Worm (Caenorhabditis elegans): Measurements from ENCODE around the gene C18D11.9.

The C18D11.9 gene

DNA sequence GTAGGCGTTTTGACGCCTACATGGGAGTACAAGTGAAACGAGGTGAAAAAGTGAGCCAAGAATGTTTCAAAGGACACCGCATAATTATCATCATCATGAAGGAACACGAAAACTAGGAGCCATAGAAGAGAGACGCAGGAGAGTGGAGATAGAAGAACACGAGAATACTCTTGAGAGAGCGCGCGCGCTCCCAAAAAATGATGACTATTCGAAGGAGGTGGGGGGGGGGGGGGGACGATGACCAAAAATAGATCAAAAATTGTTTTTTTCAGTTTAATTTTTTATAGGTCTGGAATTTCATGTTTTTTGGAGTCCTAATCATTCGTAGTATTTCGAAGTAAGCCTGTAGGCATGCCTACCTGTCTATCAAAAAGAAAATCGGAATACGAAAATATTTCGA, 27.8 kb downstream of the C18D11.9 start:
- TF ChIP-seq unc-62 (GFP tag; optimal IDR thresholded peaks at IDR 0.05) = no peak

DNA sequence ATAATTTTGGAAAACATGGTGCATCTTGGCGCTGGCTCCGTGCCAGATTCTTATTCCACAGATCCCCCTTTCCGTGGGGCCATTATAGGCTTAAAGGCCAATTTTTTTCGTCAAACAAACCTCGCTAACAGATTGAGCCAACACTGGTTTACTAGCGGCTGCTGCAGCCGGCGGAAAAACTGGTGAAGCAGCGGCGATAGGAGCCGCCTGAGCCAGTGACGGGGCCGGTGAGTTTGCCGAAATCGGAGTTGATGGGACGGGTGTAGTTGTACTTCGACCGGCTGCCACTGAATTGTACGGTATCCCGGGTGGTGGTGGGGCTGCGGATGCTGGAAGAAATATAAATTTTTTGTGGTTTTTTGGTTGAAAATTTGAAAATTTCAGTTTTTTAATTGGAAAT, 32.8 kb downstream of the C18D11.9 start:
- TF ChIP-seq unc-62 (GFP tag; optimal IDR thresholded peaks at IDR 0.05) = no peak

DNA sequence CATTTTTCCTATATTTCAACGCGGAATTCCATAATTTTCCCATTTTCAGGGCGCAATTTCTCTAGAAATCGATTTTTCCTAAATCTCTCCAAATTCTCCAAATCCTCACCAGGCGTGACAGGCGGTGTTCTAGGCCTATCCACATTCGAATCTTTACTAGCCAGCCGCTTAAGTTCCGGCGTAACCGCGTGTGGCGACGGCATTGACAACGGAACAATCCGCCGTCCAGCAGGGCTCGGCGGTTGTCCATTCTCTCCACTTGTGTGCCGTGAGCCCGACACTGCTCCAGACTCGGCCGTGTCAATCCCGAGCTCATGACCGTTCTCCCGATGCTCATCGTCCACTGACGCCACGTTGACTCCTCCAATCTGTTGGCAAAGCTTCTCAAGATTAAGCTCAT, 34.1 kb downstream of the C18D11.9 start:
- TF ChIP-seq unc-62 (GFP tag; optimal IDR thresholded peaks at IDR 0.05) = no peak

DNA sequence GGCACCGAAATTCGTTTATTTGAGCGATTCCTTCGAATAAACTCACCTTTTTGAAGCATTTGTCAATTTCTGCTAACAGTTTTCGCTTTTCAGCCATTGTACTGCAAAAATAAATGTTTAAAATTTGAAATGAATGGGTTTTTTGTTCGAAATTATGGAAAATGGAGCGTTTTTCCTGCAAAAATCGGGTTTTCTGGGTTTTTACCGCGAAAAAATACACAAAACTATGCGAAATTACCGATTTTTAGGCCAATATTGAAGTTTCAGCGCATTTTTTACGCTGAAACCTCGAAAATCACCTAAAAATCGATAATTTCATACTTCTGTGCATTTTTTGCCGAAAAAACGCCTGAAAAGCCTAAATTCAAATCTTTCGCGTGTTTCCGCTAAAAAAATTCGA, 37.4 kb downstream of the C18D11.9 start, which contains the start of gene ntl-3:
ntl-3 (minus strand) TSS at position 101 of the 400 bp plus-strand sequence.
- no peak for TF ChIP-seq unc-62 (GFP tag; optimal IDR thresholded peaks at IDR 0.05)

DNA sequence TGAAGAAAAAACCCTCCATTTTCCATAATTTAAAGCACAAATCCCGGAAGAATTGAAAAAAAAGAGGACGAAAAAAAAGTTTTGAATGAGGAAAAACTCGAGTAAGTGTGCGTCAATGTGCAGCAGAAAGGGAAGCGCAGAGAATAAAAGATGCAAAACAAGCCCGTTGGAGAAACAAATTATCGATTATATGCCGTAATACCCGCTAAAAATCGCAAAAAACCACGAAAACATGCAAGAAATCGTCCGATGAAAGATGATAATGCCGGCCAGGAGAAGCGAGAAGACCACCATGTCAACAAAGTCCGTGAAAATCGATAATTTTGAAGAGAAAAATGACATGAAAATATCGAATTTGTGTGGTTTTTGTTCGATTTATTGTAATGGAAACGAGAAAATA, 38.1 kb downstream of the C18D11.9 start:
- TF ChIP-seq unc-62 (GFP tag; optimal IDR thresholded peaks at IDR 0.05) = no peak

DNA sequence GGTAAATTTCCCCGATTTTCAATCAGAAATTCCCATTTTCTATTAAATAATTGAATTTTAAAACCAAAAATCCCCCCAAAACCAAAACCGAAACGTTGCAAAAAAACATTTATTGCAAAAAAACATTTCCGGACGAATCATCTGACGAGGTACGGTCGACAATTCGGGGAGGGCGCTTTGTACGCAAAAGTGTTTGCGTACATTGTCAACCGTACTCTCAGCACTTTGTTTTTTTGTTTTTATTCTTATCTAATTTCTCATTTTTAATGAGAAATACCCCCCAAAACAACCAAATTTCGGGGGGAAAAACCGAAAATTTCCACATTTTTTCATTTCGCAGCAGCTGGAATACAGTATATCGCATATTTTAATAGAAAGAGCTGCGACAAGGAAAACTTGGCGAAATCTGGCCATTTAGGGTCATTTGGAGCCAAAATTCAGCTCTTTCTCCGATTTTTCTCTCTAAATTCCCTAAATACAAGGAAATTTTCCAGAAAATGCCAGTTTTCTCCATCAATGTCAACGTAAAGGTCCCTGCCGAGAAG, 38.8 kb downstream of the C18D11.9 start, which contains the start of gene mif-1:
mif-1 (plus strand) TSS at position 495 of the 545 bp plus-strand sequence.
- no peak for TF ChIP-seq unc-62 (GFP tag; optimal IDR thresholded peaks at IDR 0.05)

DNA sequence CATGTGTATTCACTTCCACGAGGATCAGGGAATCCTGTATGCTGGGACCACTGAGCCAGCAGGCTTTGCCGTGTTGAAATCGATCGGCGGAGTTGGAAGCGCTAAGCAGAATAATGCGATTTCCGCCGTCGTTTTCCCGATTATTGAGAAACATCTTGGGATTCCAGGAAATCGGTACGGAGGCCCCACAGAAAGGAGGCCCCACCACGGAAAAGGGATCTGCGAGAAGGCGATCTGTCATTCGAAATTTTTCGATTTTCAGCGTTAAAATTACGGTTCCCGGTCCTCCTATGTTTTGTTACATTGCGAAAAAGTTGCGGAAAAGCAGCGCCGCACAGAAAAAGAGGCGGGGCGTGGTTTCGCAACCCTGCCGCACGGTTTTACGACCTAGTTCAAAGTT, 39.4 kb downstream of the C18D11.9 start:
- no peak for TF ChIP-seq unc-62 (GFP tag; optimal IDR thresholded peaks at IDR 0.05)

DNA sequence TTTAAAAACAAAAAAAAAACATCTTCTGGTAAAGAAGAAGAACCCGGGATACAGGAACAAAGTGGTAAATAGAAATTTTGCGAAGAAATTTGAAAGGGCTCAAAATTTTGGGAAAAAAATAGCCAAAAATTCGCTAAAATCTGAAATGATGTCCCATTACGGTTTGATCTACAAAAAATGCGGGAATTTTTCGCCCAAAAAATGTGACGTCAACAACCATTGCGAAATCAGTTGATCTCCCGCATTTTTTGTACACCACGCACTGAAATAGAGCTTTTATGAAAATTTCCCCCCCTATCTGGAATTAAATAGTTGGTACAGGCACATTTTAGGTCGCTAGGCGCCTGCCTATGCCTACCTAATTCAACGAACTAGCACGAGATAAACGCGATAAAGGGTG, 40.7 kb downstream of the C18D11.9 start:
- TF ChIP-seq unc-62 (GFP tag; optimal IDR thresholded peaks at IDR 0.05) = no peak

DNA sequence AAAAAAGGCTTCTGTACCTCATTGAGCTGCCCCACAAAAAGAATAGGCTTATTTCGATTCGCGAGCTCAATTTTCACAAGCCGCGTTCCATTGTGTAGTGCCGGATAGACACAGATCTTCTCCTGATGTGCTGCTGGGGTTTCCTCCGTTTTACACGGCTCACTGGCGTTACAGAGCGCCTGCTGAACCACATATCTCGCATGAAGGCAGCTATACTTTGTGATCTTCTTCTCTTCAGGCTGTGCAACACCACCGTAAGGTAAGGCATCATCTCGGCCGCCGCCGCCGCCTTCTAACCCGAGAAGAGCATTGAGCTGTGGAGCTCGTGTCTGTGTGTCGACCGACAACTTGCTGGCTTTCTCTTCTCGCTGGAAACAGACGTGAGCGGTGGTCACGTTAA, 44.6 kb downstream of the C18D11.9 start:
- no peak for TF ChIP-seq unc-62 (GFP tag; optimal IDR thresholded peaks at IDR 0.05)

DNA sequence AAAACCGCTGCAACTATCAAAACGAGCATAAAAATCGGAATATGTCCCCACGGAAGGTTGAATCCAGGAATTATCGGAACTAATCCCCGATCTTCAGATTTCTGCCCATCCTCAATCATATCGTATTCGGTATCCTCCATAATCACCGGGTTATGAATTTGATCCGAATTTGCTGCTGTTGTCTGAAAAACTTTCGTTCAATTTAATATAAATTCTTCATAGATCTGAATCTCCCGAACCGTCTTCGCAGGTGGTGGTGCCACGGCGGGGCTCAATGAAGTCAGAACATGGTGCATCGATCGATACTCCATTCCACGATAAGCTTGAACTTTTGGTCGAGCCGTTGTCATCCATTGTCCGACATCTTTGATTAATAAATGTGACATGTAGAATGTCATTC, 47.9 kb downstream of the C18D11.9 start:
- no peak for TF ChIP-seq unc-62 (GFP tag; optimal IDR thresholded peaks at IDR 0.05)

Data from whole organism, dauer.